Worm (Caenorhabditis elegans) whole organism, mixed stage, embryonic: ENCODE measurements around the gene T07A9.14.

ENCODE experiments used
- bed-3 ChIP-seq: fragments of 200-800 bp; sonication (Bioruptor generic); optimal IDR thresholded peaks from 3 replicates; lab custom pipeline; 2018; ENCODE audit warnings: mild to moderate bottlenecking, missing genetic modification characterization, moderate library complexity, missing compliant biosample characterization
- ceh-39 ChIP-seq: fragments of 150-350 bp; optimal IDR thresholded peaks from 2 replicates; lab custom pipeline; 2014; ENCODE audit warnings: missing biosample characterization, missing genetic modification characterization
- ceh-43 ChIP-seq: fragments of 200-800 bp; sonication (Bioruptor generic); optimal IDR thresholded peaks from 2 replicates; lab custom pipeline; 2018; ENCODE audit warnings: mild to moderate bottlenecking, missing genetic modification characterization, moderate library complexity, missing compliant biosample characterization
- ceh-83 ChIP-seq: fragments of 200-800 bp; sonication (Bioruptor generic); optimal IDR thresholded peaks from 2 replicates; lab custom pipeline; 2018; ENCODE audit warnings: mild to moderate bottlenecking, missing genetic modification characterization, missing compliant biosample characterization
- ces-1 ChIP-seq: fragments of 150-350 bp; optimal IDR thresholded peaks from 2 replicates; lab custom pipeline; 2014; ENCODE audit warnings: missing biosample characterization, missing genetic modification reagents, missing genetic modification characterization
- cnd-1 ChIP-seq: fragments of 200-800 bp; sonication (Bioruptor generic); optimal IDR thresholded peaks from 2 replicates; lab custom pipeline; 2018; ENCODE audit warnings: mild to moderate bottlenecking, missing genetic modification characterization, missing compliant biosample characterization
- elt-1 ChIP-seq: sonication (generic microtip); optimal IDR thresholded peaks from 2 replicates; lab custom pipeline; 2017; ENCODE audit warnings: missing genetic modification characterization, mild to moderate bottlenecking, missing compliant biosample characterization, antibody characterized with exemption, moderate library complexity, borderline replicate concordance; ENCODE audit not compliant: insufficient read depth
- elt-3 ChIP-seq: fragments of 150-350 bp; optimal IDR thresholded peaks from 2 replicates; lab custom pipeline; 2014; ENCODE audit warnings: missing biosample characterization, missing genetic modification characterization
- flh-1 ChIP-seq: fragments of 200-800 bp; sonication (Bioruptor generic); optimal IDR thresholded peaks from 2 replicates; lab custom pipeline; 2018; ENCODE audit warnings: mild to moderate bottlenecking, missing genetic modification characterization, moderate library complexity, missing compliant biosample characterization
- hlh-1 ChIP-seq: fragments of 150-350 bp; optimal IDR thresholded peaks from 2 replicates; lab custom pipeline; 2014; ENCODE audit warnings: missing biosample characterization, missing genetic modification reagents, missing genetic modification characterization
- lin-13 ChIP-seq: fragments of 150-350 bp; optimal IDR thresholded peaks from 2 replicates; lab custom pipeline; 2014; ENCODE audit warnings: missing biosample characterization, missing genetic modification characterization
- lin-32 ChIP-seq: fragments of 200-800 bp; sonication (Bioruptor generic); optimal IDR thresholded peaks from 2 replicates; lab custom pipeline; 2018; ENCODE audit warnings: mild to moderate bottlenecking, missing genetic modification characterization, missing compliant biosample characterization
- lsy-2 ChIP-seq: fragments of 150-350 bp; optimal IDR thresholded peaks from 2 replicates; lab custom pipeline; 2014; ENCODE audit warnings: missing biosample characterization, missing genetic modification characterization
- mep-1 ChIP-seq: fragments of 150-350 bp; optimal IDR thresholded peaks from 2 replicates; lab custom pipeline; 2017; ENCODE audit warnings: missing biosample characterization, missing genetic modification reagents, missing genetic modification characterization, inconsistent platforms
- mls-2 ChIP-seq: sonication (generic microtip); optimal IDR thresholded peaks from 2 replicates; lab custom pipeline; 2016; ENCODE audit warnings: mild to moderate bottlenecking, missing genetic modification characterization, moderate library complexity, missing compliant biosample characterization
- nhr-12 ChIP-seq: fragments of 150-350 bp; optimal IDR thresholded peaks from 2 replicates; lab custom pipeline; 2014; ENCODE audit warnings: missing biosample characterization, missing genetic modification characterization
- nhr-2 ChIP-seq: fragments of 150-350 bp; optimal IDR thresholded peaks from 2 replicates; lab custom pipeline; 2014; ENCODE audit warnings: missing biosample characterization, missing genetic modification characterization
- nhr-237 ChIP-seq: fragments of 150-350 bp; optimal IDR thresholded peaks from 2 replicates; lab custom pipeline; 2014; ENCODE audit warnings: missing biosample characterization, missing genetic modification characterization
- nhr-28 ChIP-seq: fragments of 150-350 bp; optimal IDR thresholded peaks from 2 replicates; lab custom pipeline; 2014; ENCODE audit warnings: missing biosample characterization, missing genetic modification characterization
- nhr-76 ChIP-seq: sonication (generic microtip); optimal IDR thresholded peaks from 2 replicates; lab custom pipeline; 2017; ENCODE audit warnings: missing biosample characterization, missing genetic modification characterization
- pha-4 ChIP-seq: fragments of 150-350 bp; optimal IDR thresholded peaks from 2 replicates; lab custom pipeline; 2018; ENCODE audit warnings: missing biosample characterization, missing genetic modification reagents, missing genetic modification characterization
- sem-2 ChIP-seq: fragments of 200-800 bp; sonication (Bioruptor generic); optimal IDR thresholded peaks from 2 replicates; lab custom pipeline; 2018; ENCODE audit warnings: mild to moderate bottlenecking, missing genetic modification characterization, missing compliant biosample characterization
- snpc-4 ChIP-seq: fragments of 150-350 bp; optimal IDR thresholded peaks from 2 replicates; lab custom pipeline; 2014; ENCODE audit warnings: missing biosample characterization, missing genetic modification characterization
- sptf-1 ChIP-seq: sonication (generic microtip); optimal IDR thresholded peaks from 2 replicates; lab custom pipeline; 2017; ENCODE audit warnings: mild to moderate bottlenecking, missing genetic modification characterization, moderate library complexity, missing compliant biosample characterization
- tbx-8 ChIP-seq: fragments of 200-800 bp; sonication (Bioruptor generic); optimal IDR thresholded peaks from 2 replicates; lab custom pipeline; 2018; ENCODE audit warnings: mild to moderate bottlenecking, missing genetic modification characterization, moderate library complexity, missing compliant biosample characterization
- unc-120 ChIP-seq: sonication (generic microtip); optimal IDR thresholded peaks from 2 replicates; lab custom pipeline; 2017; ENCODE audit warnings: missing genetic modification characterization, missing compliant biosample characterization; ENCODE audit not compliant: poor library complexity, severe bottlenecking
- unc-39 ChIP-seq: fragments of 150-350 bp; optimal IDR thresholded peaks from 2 replicates; lab custom pipeline; 2014; ENCODE audit warnings: missing biosample characterization, missing genetic modification characterization
- unc-62 ChIP-seq: fragments of 150-350 bp; optimal IDR thresholded peaks from 2 replicates; lab custom pipeline; 2014; ENCODE audit warnings: missing biosample characterization, missing genetic modification reagents, missing genetic modification characterization
- zip-8 ChIP-seq: fragments of 150-350 bp; optimal IDR thresholded peaks from 2 replicates; lab custom pipeline; 2014; ENCODE audit warnings: missing biosample characterization, missing genetic modification characterization
- ztf-11 ChIP-seq: fragments of 150-350 bp; optimal IDR thresholded peaks from 2 replicates; lab custom pipeline; 2014; ENCODE audit warnings: missing biosample characterization, missing genetic modification characterization

Gene T07A9.14

DNA sequence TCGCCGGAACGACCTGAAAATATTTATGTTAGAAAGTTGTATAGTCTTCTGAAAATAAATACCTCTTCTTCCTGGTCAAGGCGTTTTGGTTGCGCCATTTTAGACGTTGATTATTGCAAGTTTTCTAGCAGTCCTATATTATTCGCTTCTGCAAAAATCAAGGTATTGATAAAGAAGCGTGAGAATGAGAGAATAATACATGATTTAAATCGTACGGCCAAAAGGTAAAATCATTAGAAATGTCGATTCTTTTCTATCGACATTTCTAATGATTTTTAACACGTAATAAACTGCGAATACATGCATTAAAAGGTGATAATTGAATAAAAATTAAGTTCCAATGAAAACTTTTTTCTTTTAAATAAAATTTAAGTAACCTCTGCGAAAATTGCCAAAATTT lies 10.6 kb upstream of the T07A9.14 start, which contains the start of gene fln-1:
TSS of gene fln-1 (minus strand) at position 101 of the 400 bp plus-strand sequence.
- TF ChIP-seq cnd-1 (no peak), sptf-1 (no peak), unc-120 (tag; lab: Kevin White, UChicago) (no peak), lin-13 (tag; lab: Kevin White, UChicago) (no peak), ceh-39 (tag; lab: Kevin White, UChicago) (no peak), pha-4 (tag; lab: Kevin White, UChicago) (no peak), lsy-2 (tag; lab: Kevin White, UChicago) (no peak), unc-39 (tag; lab: Kevin White, UChicago) (no peak)

DNA sequence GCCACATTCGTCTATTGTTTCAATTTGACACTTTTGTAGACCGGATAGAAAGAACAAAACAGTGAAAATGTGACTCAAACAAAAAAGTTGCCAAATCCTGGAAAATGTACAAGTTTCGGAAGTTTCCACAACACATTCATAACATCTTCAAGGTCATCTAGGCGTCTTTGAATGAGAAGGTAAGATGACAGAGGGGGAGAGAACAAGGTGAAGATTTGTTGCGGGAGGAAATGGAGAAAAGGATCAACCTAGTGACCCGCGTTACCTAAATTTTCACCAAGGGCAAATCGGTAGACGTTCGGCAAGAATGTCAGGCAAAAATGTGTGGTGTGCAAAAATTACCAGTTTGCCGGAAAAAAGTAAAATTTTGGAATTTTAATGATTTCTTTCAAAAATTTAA lies 8.7 kb upstream of the T07A9.14 start:
- TF ChIP-seq elt-3 (no peak), nhr-237 (tag; lab: Kevin White, UChicago) (no peak), flh-1 (GFP tag; lab: Kevin White, UChicago) (no peak), nhr-12 (tag; lab: Kevin White, UChicago) (no peak), ztf-11 (no peak), sptf-1 (no peak), sem-2 (GFP tag; lab: Kevin White, UChicago) (no peak), lin-13 (tag; lab: Kevin White, UChicago) (no peak), zip-8 (tag; lab: Kevin White, UChicago) (no peak), snpc-4 (tag; lab: Kevin White, UChicago) (no peak), unc-120 (tag; lab: Kevin White, UChicago) (no peak), pha-4 (tag; lab: Kevin White, UChicago) (no peak), ceh-39 (tag; lab: Kevin White, UChicago) (no peak), bed-3 (GFP tag; lab: Kevin White, UChicago) (no peak)
- TF ChIP-seq, all 35 proteins: peak for 0

DNA sequence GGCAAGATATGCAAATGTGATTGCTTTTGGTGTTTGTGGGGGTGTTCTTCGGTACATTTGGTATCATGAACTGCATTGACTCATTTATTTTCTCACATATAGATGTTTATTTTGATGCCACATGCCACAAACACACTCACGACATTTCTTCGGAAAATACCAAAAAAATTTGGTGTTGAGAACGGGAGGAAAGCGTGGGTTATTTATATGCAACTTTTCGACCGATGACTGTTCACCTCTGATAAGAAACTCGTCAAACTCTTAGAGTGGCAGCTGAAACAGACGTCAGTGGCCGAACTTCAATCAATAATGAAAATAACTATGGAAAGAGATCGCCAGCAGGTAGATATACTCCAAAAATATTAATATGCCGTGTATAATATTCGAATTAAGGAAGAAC lies 8.1 kb upstream of the T07A9.14 start:
- TF ChIP-seq mls-2 (tag; lab: Kevin White, UChicago) = no peak
- no peak for TF ChIP-seq lin-32 (GFP tag; lab: Kevin White, UChicago)
- no peak for TF ChIP-seq cnd-1
- no peak for TF ChIP-seq ceh-43
- no peak for TF ChIP-seq elt-1 (tag; lab: Kevin White, UChicago)
- TF ChIP-seq nhr-2 (tag; lab: Kevin White, UChicago) = no peak
- TF ChIP-seq bed-3 (GFP tag; lab: Kevin White, UChicago) = no peak
- no peak for TF ChIP-seq sem-2 (GFP tag; lab: Kevin White, UChicago)
- no peak for TF ChIP-seq pha-4 (tag; lab: Kevin White, UChicago)
- no peak for TF ChIP-seq tbx-8 (GFP tag; lab: Kevin White, UChicago)
- no peak for TF ChIP-seq nhr-28 (tag; lab: Kevin White, UChicago)
- TF ChIP-seq elt-3 = no peak
- no peak for TF ChIP-seq ceh-83
- TF ChIP-seq lsy-2 (tag; lab: Kevin White, UChicago) = no peak
- no peak for TF ChIP-seq unc-62 (GFP tag; lab: Kevin White, UChicago)
- TF ChIP-seq nhr-76 (tag; lab: Kevin White, UChicago) = no peak
- no peak for TF ChIP-seq ces-1 (GFP tag; lab: Kevin White, UChicago)
- no peak for TF ChIP-seq nhr-12 (tag; lab: Kevin White, UChicago)

DNA sequence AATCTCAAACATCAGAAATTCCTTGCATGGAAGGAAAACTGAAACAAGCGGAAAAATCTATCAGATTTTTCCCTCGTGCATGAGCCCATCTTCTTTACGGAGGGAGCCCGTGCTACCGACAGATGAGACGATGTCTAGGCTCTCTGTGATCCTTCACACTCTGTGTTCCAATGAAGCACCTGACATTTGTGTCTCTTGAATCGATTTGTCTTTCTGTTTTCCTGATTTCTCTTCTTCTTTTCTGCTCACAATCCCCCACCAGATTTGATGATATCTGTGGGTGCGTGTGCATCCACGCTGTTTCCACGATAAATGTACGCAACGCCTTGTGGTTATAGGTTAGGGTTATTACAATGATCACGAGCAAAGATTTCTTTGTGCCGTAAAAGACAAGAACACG lies 7.7 kb upstream of the T07A9.14 start:
- TF ChIP-seq pha-4 (tag; lab: Kevin White, UChicago) = no peak
- TF ChIP-seq unc-120 (tag; lab: Kevin White, UChicago) = peak; percentile 82
- no peak for TF ChIP-seq flh-1 (GFP tag; lab: Kevin White, UChicago)
- TF ChIP-seq lin-32 (GFP tag; lab: Kevin White, UChicago) = no peak
- TF ChIP-seq hlh-1 (tag; lab: Kevin White, UChicago) = peak; percentile 94
- no peak for TF ChIP-seq mls-2 (tag; lab: Kevin White, UChicago)
- TF ChIP-seq mep-1 (tag; lab: Kevin White, UChicago) = no peak

DNA sequence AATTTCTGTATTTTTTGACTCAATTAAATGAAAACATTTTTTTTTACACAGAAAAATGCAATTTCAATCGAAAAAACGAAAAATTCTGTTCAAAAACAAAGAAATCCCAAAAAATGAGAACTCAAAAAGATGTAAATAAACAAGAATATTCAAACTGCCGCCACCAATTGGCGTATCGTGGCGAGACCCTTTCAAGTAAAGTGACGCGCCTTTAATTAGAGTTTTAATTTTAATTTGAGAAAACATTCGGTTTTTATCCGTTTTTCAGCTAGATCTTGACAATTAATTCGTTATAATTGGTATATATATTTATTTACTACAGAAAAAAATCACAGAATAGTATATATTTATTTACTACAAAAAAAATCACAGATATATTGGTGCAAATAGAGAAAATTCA lies 6.9 kb upstream of the T07A9.14 start:
- TF ChIP-seq ceh-43 (peak; percentile 7), nhr-237 (tag; lab: Kevin White, UChicago) (no peak)
